Worm (Caenorhabditis elegans): ENCODE data around the gene gcy-6.

- TF ChIP-seq ama-1 (optimal IDR thresholded peaks at IDR 0.05), result no peak
- no peak for TF ChIP-seq rnt-1 (tag; optimal IDR thresholded peaks at IDR 0.05)
- no peak for TF ChIP-seq efl-1 (optimal IDR thresholded peaks at IDR 0.05)
- no peak for TF ChIP-seq efl-1 (GFP tag; optimal IDR thresholded peaks at IDR 0.05 in 1 of 2)
- no peak for TF ChIP-seq ces-1 (GFP tag; optimal IDR thresholded peaks at IDR 0.05)
- no peak for TF ChIP-seq fkh-4 (tag; optimal IDR thresholded peaks at IDR 0.05; ENCODE audit: borderline replicate concordance)
- no peak for TF ChIP-seq dsc-1 (tag; optimal IDR thresholded peaks at IDR 0.05)
Measured at ce11 chrV:10307283-10307682, 6.6 kb downstream of the gcy-6 start, which contains the start of gene che-12.

Data from whole organism, L1 larva.